Fruit fly (Drosophila melanogaster) whole organism, embryonic: Measurements from ENCODE around the gene Mtl.

Experiments
- Atf-2 ChIP-seq: fragments of 200-800 bp; sonication (Bioruptor generic); optimal IDR thresholded peaks from 2 replicates; lab custom pipeline; 2016; ENCODE audit warnings: missing biosample characterization, missing genetic modification characterization
- BEAF-32 ChIP-seq: fragments of 200-800 bp; sonication (Bioruptor generic); optimal IDR thresholded peaks from 3 replicates; lab custom pipeline; 2017; ENCODE audit warnings: missing biosample characterization, missing genetic modification characterization, mild to moderate bottlenecking, moderate library complexity, missing genetic modification reagents
- Bgb ChIP-seq: fragments of 200-800 bp; sonication (Bioruptor generic); IDR thresholded peaks from 2 replicates; pipeline ENCODE4 v1.3.6; 2022; ENCODE audit warnings: missing biosample characterization, missing genetic modification characterization; ENCODE audit not compliant: partially characterized antibody
- Blimp-1 ChIP-seq: fragments of 200-800 bp; sonication (Bioruptor generic); optimal IDR thresholded peaks from 3 replicates; lab custom pipeline; 2018; ENCODE audit warnings: missing biosample characterization, missing genetic modification characterization, mild to moderate bottlenecking, moderate library complexity, missing genetic modification reagents
- CG11247 ChIP-seq: fragments of 200-800 bp; sonication (Bioruptor generic); IDR thresholded peaks from 2 replicates; pipeline ENCODE4 v1.3.6; 2022; ENCODE audit warnings: missing biosample characterization, missing genetic modification characterization
- CG12299 ChIP-seq: fragments of 200-800 bp; sonication (Bioruptor generic); optimal IDR thresholded peaks from 2 replicates; lab custom pipeline; 2018; ENCODE audit warnings: missing biosample characterization, mild to moderate bottlenecking, missing genetic modification characterization
- CG13894 ChIP-seq: fragments of 200-800 bp; sonication (Bioruptor generic); optimal IDR thresholded peaks from 3 replicates; lab custom pipeline; 2018; ENCODE audit warnings: missing biosample characterization, mild to moderate bottlenecking, missing genetic modification characterization, moderate library complexity
- CG1603 ChIP-seq: fragments of 200-800 bp; sonication (Bioruptor generic); optimal IDR thresholded peaks from 2 replicates; lab custom pipeline; 2019; ENCODE audit warnings: missing biosample characterization, mild to moderate bottlenecking, missing genetic modification characterization, moderate library complexity
- CG17328 ChIP-seq: fragments of 200-800 bp; sonication (Bioruptor generic); IDR thresholded peaks from 2 replicates; pipeline ENCODE4 v1.3.6; 2022; ENCODE audit warnings: missing biosample characterization, missing genetic modification characterization
- CG17361 ChIP-seq: fragments of 200-800 bp; sonication (Bioruptor generic); IDR thresholded peaks from 3 replicates; pipeline ENCODE4 v1.3.6; 2022; ENCODE audit warnings: missing biosample characterization, missing genetic modification characterization
- CG18764 ChIP-seq: fragments of 200-800 bp; sonication (Bioruptor generic); optimal IDR thresholded peaks from 3 replicates; lab custom pipeline; 2016; ENCODE audit warnings: missing biosample characterization, missing genetic modification characterization
- CG2678 ChIP-seq: fragments of 200-800 bp; sonication (Bioruptor generic); optimal IDR thresholded peaks from 3 replicates; lab custom pipeline; 2019; ENCODE audit warnings: missing biosample characterization, mild to moderate bottlenecking, missing genetic modification characterization, moderate library complexity
- CG2889 ChIP-seq: fragments of 200-800 bp; sonication (Bioruptor generic); IDR thresholded peaks from 3 replicates; pipeline ENCODE4 v1.3.6; 2022; ENCODE audit warnings: missing biosample characterization, missing genetic modification characterization
- CG31441 ChIP-seq: fragments of 200-800 bp; sonication (Bioruptor generic); IDR thresholded peaks from 2 replicates; pipeline ENCODE4 v1.3.6; 2022; ENCODE audit warnings: missing biosample characterization, missing genetic modification characterization
- CG3726 ChIP-seq: fragments of 200-800 bp; sonication (Bioruptor generic); IDR thresholded peaks from 3 replicates; pipeline ENCODE4, ENCODE4 v1.3.6; 2022; ENCODE audit warnings: missing biosample characterization, missing genetic modification characterization
- CG3995 ChIP-seq: fragments of 200-800 bp; sonication (Bioruptor generic); optimal IDR thresholded peaks from 3 replicates; lab custom pipeline; 2016; ENCODE audit warnings: missing biosample characterization, missing genetic modification characterization
- CG4282 ChIP-seq: fragments of 200-800 bp; sonication (Bioruptor generic); optimal IDR thresholded peaks from 2 replicates; lab custom pipeline; 2016; ENCODE audit warnings: missing biosample characterization, missing genetic modification characterization
- CG4730 ChIP-seq: fragments of 200-800 bp; sonication (Bioruptor generic); IDR thresholded peaks from 2 replicates; pipeline ENCODE4 v1.3.6; 2022; ENCODE audit warnings: missing biosample characterization, missing genetic modification characterization
- CG4854 ChIP-seq: fragments of 200-800 bp; sonication (Bioruptor generic); optimal IDR thresholded peaks from 2 replicates; lab custom pipeline; 2016; ENCODE audit warnings: missing biosample characterization, missing genetic modification characterization, inconsistent platforms
- CG9215 ChIP-seq: fragments of 200-800 bp; sonication (Bioruptor generic); IDR thresholded peaks from 2 replicates; pipeline ENCODE4 v1.3.6; 2022; ENCODE audit warnings: missing biosample characterization, missing genetic modification characterization
- CG9817 ChIP-seq: fragments of 200-800 bp; sonication (Bioruptor generic); optimal IDR thresholded peaks from 2 replicates; lab custom pipeline; 2018; ENCODE audit warnings: missing biosample characterization, mild to moderate bottlenecking, missing genetic modification characterization, moderate library complexity
- CG9932 ChIP-seq: fragments of 200-800 bp; sonication (Bioruptor generic); IDR thresholded peaks from 2 replicates; pipeline ENCODE4 v1.3.6; 2022; ENCODE audit warnings: missing biosample characterization, missing genetic modification characterization
- ERR ChIP-seq: fragments of 200-800 bp; sonication (Bioruptor generic); optimal IDR thresholded peaks from 2 replicates; lab custom pipeline; 2016; ENCODE audit warnings: missing biosample characterization, missing genetic modification characterization
- Eip74EF ChIP-seq, 2 experiments: fragments of 200-800 bp in 1 of 2; fragments of >200 bp in 1 of 2; sonication (Bioruptor generic) in 1 of 2; optimal IDR thresholded peaks; 2 replicates each; lab custom pipeline; 2017 to 2019; ENCODE audit warnings: missing biosample characterization in 2 of 2, missing genetic modification characterization in 2 of 2, mild to moderate bottlenecking in 1 of 2, moderate library complexity in 1 of 2
- GATAe ChIP-seq: fragments of 200-800 bp; sonication (Bioruptor generic); conservative IDR thresholded peaks from 2 replicates; pipeline ENCODE4 v1.3.6; 2022; ENCODE audit warnings: missing biosample characterization, missing genetic modification characterization
- HLHmδ ChIP-seq: fragments of 200-800 bp; sonication (Bioruptor generic); optimal IDR thresholded peaks from 2 replicates; lab custom pipeline; 2018; ENCODE audit warnings: missing biosample characterization, mild to moderate bottlenecking, missing genetic modification characterization, moderate library complexity
- Hr51 ChIP-seq, 2 experiments: fragments of 200-800 bp; sonication (Bioruptor generic); optimal IDR thresholded peaks; 2 replicates in 1 of 2; 3 replicates in 1 of 2; lab custom pipeline; 2016 to 2018; ENCODE audit warnings: missing biosample characterization in 2 of 2, missing genetic modification characterization in 2 of 2, mild to moderate bottlenecking in 1 of 2, moderate library complexity in 1 of 2
- NFAT ChIP-seq: fragments of 200-800 bp; sonication (Bioruptor generic); IDR thresholded peaks from 2 replicates; pipeline ENCODE4 v1.3.6; 2022; ENCODE audit warnings: missing biosample characterization, missing genetic modification characterization
- Pdp1 ChIP-seq, 2 experiments: fragments of 200-800 bp; sonication (Bioruptor generic); optimal IDR thresholded peaks; 3 replicates each; lab custom pipeline; 2016; ENCODE audit warnings: missing biosample characterization in 2 of 2, missing genetic modification characterization in 2 of 2, mild to moderate bottlenecking in 1 of 2, moderate library complexity in 1 of 2
- Side ChIP-seq: fragments of 200-800 bp; sonication (Bioruptor generic); optimal IDR thresholded peaks from 2 replicates; lab custom pipeline; 2016; ENCODE audit warnings: missing biosample characterization, missing genetic modification characterization
- YL-1 ChIP-seq: fragments of 200-800 bp; sonication (Bioruptor generic); optimal IDR thresholded peaks from 3 replicates; lab custom pipeline; 2017; ENCODE audit warnings: missing biosample characterization, mild to moderate bottlenecking, missing genetic modification characterization
- aop ChIP-seq: fragments of 200-800 bp; sonication (Bioruptor generic); IDR thresholded peaks from 2 replicates; pipeline ENCODE4 v1.3.6; 2022; ENCODE audit warnings: missing biosample characterization, missing genetic modification characterization
- ase ChIP-seq: fragments of 200-800 bp; sonication (Bioruptor generic); IDR thresholded peaks from 3 replicates; pipeline ENCODE4 v1.3.6; 2022; ENCODE audit warnings: missing biosample characterization, missing genetic modification characterization
- bbx ChIP-seq: fragments of 200-800 bp; sonication (Bioruptor generic); IDR thresholded peaks from 2 replicates; pipeline ENCODE4 v1.3.6; 2022; ENCODE audit warnings: missing biosample characterization, missing genetic modification characterization; ENCODE audit not compliant: partially characterized antibody
- caup ChIP-seq: fragments of 200-800 bp; sonication (Bioruptor generic); optimal IDR thresholded peaks from 3 replicates; lab custom pipeline; 2017; ENCODE audit warnings: missing biosample characterization, mild to moderate bottlenecking, missing genetic modification characterization, moderate library complexity; ENCODE audit not compliant: severe bottlenecking
- dati ChIP-seq: fragments of 200-800 bp; sonication (Bioruptor generic); IDR thresholded peaks from 2 replicates; pipeline ENCODE4 v1.3.6; 2022; ENCODE audit warnings: missing biosample characterization, missing genetic modification characterization
- ham ChIP-seq: fragments of 200-800 bp; sonication (Bioruptor generic); IDR thresholded peaks from 2 replicates; pipeline ENCODE4 v1.3.6; 2022; ENCODE audit warnings: missing biosample characterization, missing genetic modification characterization
- inv ChIP-seq: fragments of 200-800 bp; sonication (Bioruptor generic); IDR thresholded peaks from 2 replicates; pipeline ENCODE4 v1.3.6; 2022; ENCODE audit warnings: missing biosample characterization, missing genetic modification characterization; ENCODE audit not compliant: partially characterized antibody
- lov ChIP-seq, 2 experiments: fragments of 200-800 bp in 1 of 2; fragments of >200 bp in 1 of 2; sonication (Bioruptor generic) in 1 of 2; IDR thresholded peaks in 1 of 2; optimal IDR thresholded peaks in 1 of 2; 2 replicates in 1 of 2; 3 replicates in 1 of 2; pipeline versions ENCODE4 v1.3.6 to Lab custom; 2017 to 2022; ENCODE audit warnings: missing biosample characterization in 1 of 2, missing genetic modification characterization in 1 of 2
- mam ChIP-seq: fragments of 200-800 bp; sonication (Bioruptor generic); optimal IDR thresholded peaks from 3 replicates; lab custom pipeline; 2016; ENCODE audit warnings: missing biosample characterization, missing genetic modification characterization
- pb ChIP-seq: fragments of 200-800 bp; sonication (Bioruptor generic); optimal IDR thresholded peaks from 3 replicates; lab custom pipeline; 2016; ENCODE audit warnings: missing biosample characterization, missing genetic modification characterization
- sens ChIP-seq: fragments of 200-800 bp; sonication (Bioruptor generic); peaks from one replicate; lab custom pipeline; 2016; ENCODE audit warnings: missing biosample characterization, missing genetic modification characterization
- sqz ChIP-seq: fragments of 200-800 bp; sonication (Bioruptor generic); optimal IDR thresholded peaks from 3 replicates; lab custom pipeline; 2018; ENCODE audit warnings: missing biosample characterization, mild to moderate bottlenecking, missing genetic modification characterization
- tap ChIP-seq: fragments of 200-800 bp; optimal IDR thresholded peaks from 3 replicates; lab custom pipeline; 2019; ENCODE audit warnings: missing biosample characterization, mild to moderate bottlenecking, missing genetic modification characterization, moderate library complexity
- tup ChIP-seq: fragments of 200-800 bp; sonication (Bioruptor generic); optimal IDR thresholded peaks from 2 replicates; lab custom pipeline; 2016; ENCODE audit warnings: missing biosample characterization, mild to moderate bottlenecking, missing genetic modification characterization, moderate library complexity
- tx ChIP-seq: fragments of 200-800 bp; sonication (Bioruptor generic); optimal IDR thresholded peaks from 2 replicates; lab custom pipeline; 2016; ENCODE audit warnings: missing biosample characterization, missing genetic modification characterization
- vnd ChIP-seq: fragments of 200-800 bp; sonication (Bioruptor generic); IDR thresholded peaks from 3 replicates; pipeline ENCODE4 v1.3.6; 2022; ENCODE audit warnings: missing biosample characterization, missing genetic modification characterization; ENCODE audit not compliant: partially characterized antibody
- zen ChIP-seq: fragments of 200-800 bp; sonication (Bioruptor generic); optimal IDR thresholded peaks from 3 replicates; lab custom pipeline; 2018; ENCODE audit warnings: missing biosample characterization, mild to moderate bottlenecking, missing genetic modification characterization, moderate library complexity
- zfh2 ChIP-seq: fragments of 200-800 bp; sonication (Bioruptor generic); optimal IDR thresholded peaks from 2 replicates; lab custom pipeline; 2016; ENCODE audit warnings: missing biosample characterization, missing genetic modification characterization

Gene Mtl

DNA sequence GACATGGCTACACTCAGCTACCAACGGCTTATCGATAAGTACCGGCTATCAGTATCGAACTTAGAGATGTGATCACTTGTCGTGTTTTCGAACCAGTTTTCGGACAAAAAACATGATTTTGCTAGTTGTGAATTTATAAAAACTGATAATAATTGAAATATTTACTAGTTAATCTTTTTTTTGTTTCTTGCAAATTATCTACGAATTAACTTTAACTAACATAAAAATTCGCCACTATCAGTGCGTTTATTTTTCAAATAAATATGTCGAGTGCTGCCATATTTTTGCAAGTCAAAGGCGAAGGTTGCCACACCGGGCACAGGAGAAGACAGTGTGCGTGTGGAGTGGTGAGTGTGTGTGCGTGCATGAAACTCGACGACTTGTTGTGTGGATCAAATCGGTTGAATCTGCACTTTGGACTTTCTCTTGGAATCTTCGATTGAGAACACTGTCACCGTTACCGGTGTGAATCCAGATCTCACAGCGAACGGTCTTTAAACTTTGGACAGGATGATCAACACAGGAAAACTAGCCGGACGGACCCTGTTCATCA is 41.0 kb downstream of the Mtl start, which contains the start of gene Hsdl2 (continued):
- TF ChIP-seq vnd (GFP tag; lab: Robert Waterston, UW), result peak; percentile 51; the same call in 2 of the 3 replicates
- no peak for TF ChIP-seq ERR (GFP tag; lab: Kevin White, UChicago)
- TF ChIP-seq tx (GFP tag; lab: Kevin White, UChicago), result no peak
- TF ChIP-seq CG17361 (GFP tag; lab: Robert Waterston, UW), result no peak
- TF ChIP-seq sqz, result no peak
- no peak for TF ChIP-seq caup (GFP tag; lab: Kevin White, UChicago)
- peak; percentile 12 for TF ChIP-seq zfh2 (GFP tag; lab: Kevin White, UChicago)
- TF ChIP-seq dati (GFP tag; lab: Robert Waterston, UW), result no peak
- TF ChIP-seq GATAe, result no peak
- TF ChIP-seq tap (tag; lab: Kevin White, UChicago), result no peak
- TF ChIP-seq zen (tag; lab: Kevin White, UChicago), result no peak
- TF ChIP-seq Side, result no peak
- peak; percentile 83 for TF ChIP-seq BEAF-32 (GFP tag; lab: Kevin White, UChicago)
- no peak for TF ChIP-seq CG2889 (GFP tag; lab: Robert Waterston, UW)
- TF ChIP-seq HLHmδ, result no peak
- TF ChIP-seq CG17328 (GFP tag; lab: Robert Waterston, UW), result no peak
- TF ChIP-seq CG4854 (GFP tag; lab: Kevin White, UChicago), result no peak
- TF ChIP-seq CG4730 (GFP tag; lab: Robert Waterston, UW), result 0 out of 2 replicates have a peak, but pooled peaks have one; percentile 22
- no peak for TF ChIP-seq Eip74EF (GFP tag; optimal IDR thresholded peaks at IDR 0.05; lab: Kevin White, UChicago)
- no peak for TF ChIP-seq Atf-2 (GFP tag; lab: Kevin White, UChicago)
- no peak for TF ChIP-seq CG31441 (GFP tag; lab: Robert Waterston, UW)
- TF ChIP-seq mam (GFP tag; lab: Kevin White, UChicago), result peak; percentile 7
- no peak for TF ChIP-seq aop
- TF ChIP-seq CG18764, result no peak
- no peak for TF ChIP-seq pb
- TF ChIP-seq CG9215, result peak; percentile 45
- TF ChIP-seq CG12299 (tag; lab: Kevin White, UChicago), result no peak
- TF ChIP-seq CG11247 (GFP tag; lab: Robert Waterston, UW), result no peak
- TF ChIP-seq CG13894 (tag; lab: Kevin White, UChicago), result no peak
- peak; percentile 62 for TF ChIP-seq CG9932 (GFP tag; lab: Robert Waterston, UW)
- peak; percentile 64 for TF ChIP-seq Bgb (GFP tag; lab: Robert Waterston, UW)
- no peak for TF ChIP-seq tup (GFP tag; lab: Kevin White, UChicago)
- TF ChIP-seq ham (GFP tag; lab: Robert Waterston, UW), result no peak
- TF ChIP-seq sens (GFP tag; lab: Kevin White, UChicago), result peak; percentile 91
- TF ChIP-seq inv (GFP tag; lab: Robert Waterston, UW), result no peak; the same call in 1 of the 2 replicates
- TF ChIP-seq Hr51 (GFP tag; optimal IDR thresholded peaks at IDR 0.05; lab: Kevin White, UChicago), result no peak
- TF ChIP-seq lov (optimal IDR thresholded peaks at IDR 0.05; lab: Kevin White, UChicago), result no peak
- TF ChIP-seq lov (GFP tag; IDR thresholded peaks at IDR 0.05; lab: Robert Waterston, UW), result no peak
- TF ChIP-seq CG4282 (GFP tag; lab: Kevin White, UChicago), result no peak
- no peak for TF ChIP-seq CG3726 (GFP tag; lab: Robert Waterston, UW)
- TF ChIP-seq CG1603 (tag; lab: Kevin White, UChicago), result no peak
- peak; percentile 30 for TF ChIP-seq CG9817 (tag; lab: Kevin White, UChicago)
- TF ChIP-seq CG3995 (GFP tag; lab: Kevin White, UChicago), result peak; percentile 67
- peak; percentile 27; the same call in 1 of the 2 replicates for TF ChIP-seq NFAT
- peak; percentile 70 for TF ChIP-seq YL-1 (GFP tag; lab: Kevin White, UChicago)
- TF ChIP-seq Blimp-1 (GFP tag; lab: Kevin White, UChicago), result no peak
- no peak for TF ChIP-seq ase (GFP tag; lab: Robert Waterston, UW)
- no peak for TF ChIP-seq CG2678 (tag; lab: Kevin White, UChicago)
- TF ChIP-seq bbx (GFP tag; lab: Robert Waterston, UW), result peak; percentile 52
- TF ChIP-seq Pdp1 (GFP tag; optimal IDR thresholded peaks at IDR 0.05; lab: Kevin White, UChicago), result peak in 1 of 2 experiments; percentile 47
